Worm (Caenorhabditis elegans) whole organism, L2 larva: ENCODE data around the gene coq-2.

Experiments
- C34F6.9 ChIP-seq: fragments of 150-350 bp; optimal IDR thresholded peaks from 2 replicates; lab custom pipeline; 2014; ENCODE audit warnings: missing biosample characterization, missing genetic modification characterization
- F13H6.1 ChIP-seq: sonication (generic microtip); optimal IDR thresholded peaks from 2 replicates; lab custom pipeline; 2016; ENCODE audit warnings: missing genetic modification characterization, missing compliant biosample characterization
- R02D3.7 ChIP-seq: fragments of 150-350 bp; optimal IDR thresholded peaks from 2 replicates; lab custom pipeline; 2014; ENCODE audit warnings: missing biosample characterization, missing genetic modification characterization
- Y55F3AM.14 ChIP-seq: fragments of 200-800 bp; sonication (Bioruptor generic); optimal IDR thresholded peaks from 2 replicates; lab custom pipeline; 2018; ENCODE audit warnings: mild to moderate bottlenecking, missing genetic modification characterization, missing compliant biosample characterization
- ZK546.5 ChIP-seq: sonication (generic microtip); optimal IDR thresholded peaks from 2 replicates; lab custom pipeline; 2017; ENCODE audit warnings: missing biosample characterization, missing genetic modification characterization
- alr-1 ChIP-seq: fragments of 150-350 bp; optimal IDR thresholded peaks from 2 replicates; lab custom pipeline; 2014; ENCODE audit warnings: missing biosample characterization, missing genetic modification characterization
- aly-2 ChIP-seq: fragments of 150-350 bp; optimal IDR thresholded peaks from 2 replicates; lab custom pipeline; 2014; ENCODE audit warnings: missing biosample characterization, missing genetic modification characterization
- ama-1 ChIP-seq: fragments of 150-350 bp; optimal IDR thresholded peaks from 2 replicates; lab custom pipeline; 2018; ENCODE audit warnings: inconsistent platforms
- blmp-1 ChIP-seq: sonication (generic microtip); optimal IDR thresholded peaks from 2 replicates; lab custom pipeline; 2017; ENCODE audit warnings: missing genetic modification characterization, mild to moderate bottlenecking, missing compliant biosample characterization, antibody characterized with exemption, moderate library complexity; ENCODE audit not compliant: insufficient read depth
- ceh-16 ChIP-seq: fragments of 150-350 bp; optimal IDR thresholded peaks from 2 replicates; lab custom pipeline; 2014; ENCODE audit warnings: missing biosample characterization, missing genetic modification characterization
- ceh-82 ChIP-seq: fragments of 150-350 bp; optimal IDR thresholded peaks from 2 replicates; lab custom pipeline; 2014; ENCODE audit warnings: missing biosample characterization, missing genetic modification characterization
- crh-2 ChIP-seq: sonication (generic microtip); optimal IDR thresholded peaks from 2 replicates; lab custom pipeline; 2017; ENCODE audit warnings: missing biosample characterization, missing genetic modification characterization
- dmd-4 ChIP-seq: sonication (generic microtip); optimal IDR thresholded peaks from 2 replicates; lab custom pipeline; 2017; ENCODE audit warnings: missing biosample characterization, missing genetic modification characterization
- egl-27 ChIP-seq: sonication (generic microtip); optimal IDR thresholded peaks from 3 replicates; lab custom pipeline; 2017; ENCODE audit warnings: missing biosample characterization, missing genetic modification reagents, missing genetic modification characterization
- elt-1 ChIP-seq: fragments of 150-350 bp; optimal IDR thresholded peaks from 2 replicates; lab custom pipeline; 2014; ENCODE audit warnings: missing biosample characterization, missing genetic modification characterization
- elt-3 ChIP-seq: sonication (generic microtip); optimal IDR thresholded peaks from 2 replicates; lab custom pipeline; 2017; ENCODE audit warnings: missing biosample characterization, missing genetic modification characterization
- fos-1 ChIP-seq: fragments of 150-350 bp; optimal IDR thresholded peaks from 2 replicates; lab custom pipeline; 2014; ENCODE audit warnings: missing biosample characterization, missing genetic modification characterization
- gmeb-1 ChIP-seq: fragments of 150-350 bp; optimal IDR thresholded peaks from 2 replicates; lab custom pipeline; 2014; ENCODE audit warnings: missing biosample characterization, missing genetic modification characterization
- lin-11 ChIP-seq: fragments of 150-350 bp; sonication (generic microtip); optimal IDR thresholded peaks from 2 replicates; lab custom pipeline; 2014; ENCODE audit warnings: missing biosample characterization, missing genetic modification characterization, inconsistent platforms, mixed read lengths
- lin-13 ChIP-seq: fragments of 150-350 bp; optimal IDR thresholded peaks from 2 replicates; lab custom pipeline; 2014; ENCODE audit warnings: missing biosample characterization, missing genetic modification reagents, missing genetic modification characterization
- lin-39 ChIP-seq: fragments of 150-350 bp; optimal IDR thresholded peaks from 2 replicates; lab custom pipeline; 2014; ENCODE audit warnings: missing biosample characterization, missing genetic modification reagents, missing genetic modification characterization
- lsy-2 ChIP-seq, 2 experiments: fragments of 150-350 bp in 1 of 2; sonication (generic microtip) in 1 of 2; optimal IDR thresholded peaks; 2 replicates each; lab custom pipeline; 2014 to 2017; ENCODE audit warnings: missing biosample characterization in 2 of 2, missing genetic modification characterization in 2 of 2
- mab-5 ChIP-seq: fragments of 150-350 bp; optimal IDR thresholded peaks from 2 replicates; lab custom pipeline; 2014; ENCODE audit warnings: missing biosample characterization, missing genetic modification characterization
- mbf-1 ChIP-seq: sonication (generic microtip); optimal IDR thresholded peaks from 2 replicates; lab custom pipeline; 2017; ENCODE audit warnings: missing biosample characterization, missing genetic modification characterization
- mdl-1 ChIP-seq, 2 experiments: fragments of 150-350 bp in 1 of 2; sonication (generic microtip) in 1 of 2; optimal IDR thresholded peaks; 2 replicates each; lab custom pipeline; 2017; ENCODE audit warnings: missing biosample characterization in 2 of 2, missing genetic modification characterization in 2 of 2
- nhr-10 ChIP-seq: sonication (generic microtip); optimal IDR thresholded peaks from 2 replicates; lab custom pipeline; 2017; ENCODE audit warnings: missing biosample characterization, missing genetic modification characterization
- nhr-11 ChIP-seq: fragments of 150-350 bp; optimal IDR thresholded peaks from 2 replicates; lab custom pipeline; 2014; ENCODE audit warnings: missing biosample characterization, missing genetic modification characterization
- nhr-12 ChIP-seq: fragments of 150-350 bp; optimal IDR thresholded peaks from 2 replicates; lab custom pipeline; 2014; ENCODE audit warnings: missing biosample characterization, missing genetic modification characterization
- nhr-129 ChIP-seq: fragments of 150-350 bp; optimal IDR thresholded peaks from 2 replicates; lab custom pipeline; 2014; ENCODE audit warnings: missing biosample characterization, missing genetic modification characterization
- nhr-21 ChIP-seq: fragments of 150-350 bp; optimal IDR thresholded peaks from 2 replicates; lab custom pipeline; 2014; ENCODE audit warnings: missing biosample characterization, missing genetic modification characterization
- nhr-23 ChIP-seq: fragments of 150-350 bp; optimal IDR thresholded peaks from 2 replicates; lab custom pipeline; 2014; ENCODE audit warnings: missing biosample characterization, missing genetic modification reagents, missing genetic modification characterization
- nhr-237 ChIP-seq: fragments of 150-350 bp; optimal IDR thresholded peaks from 2 replicates; lab custom pipeline; 2014; ENCODE audit warnings: missing biosample characterization, missing genetic modification characterization
- nhr-25 ChIP-seq: fragments of 150-350 bp; sonication (generic microtip); optimal IDR thresholded peaks from 3 replicates; lab custom pipeline; 2014; ENCODE audit warnings: missing biosample characterization, missing genetic modification characterization
- nhr-6 ChIP-seq: fragments of 150-350 bp; optimal IDR thresholded peaks from 2 replicates; lab custom pipeline; 2014; ENCODE audit warnings: missing biosample characterization, missing genetic modification characterization
- nhr-77 ChIP-seq: fragments of 150-350 bp; optimal IDR thresholded peaks from 2 replicates; lab custom pipeline; 2014; ENCODE audit warnings: missing biosample characterization, missing genetic modification characterization
- peb-1 ChIP-seq: fragments of 150-350 bp; optimal IDR thresholded peaks from 2 replicates; lab custom pipeline; 2014; ENCODE audit warnings: missing biosample characterization, missing genetic modification characterization
- sem-4 ChIP-seq: fragments of 150-350 bp; optimal IDR thresholded peaks from 2 replicates; lab custom pipeline; 2014; ENCODE audit warnings: missing biosample characterization, missing genetic modification reagents, missing genetic modification characterization
- skn-1 ChIP-seq: sonication (generic microtip); optimal IDR thresholded peaks from 2 replicates; lab custom pipeline; 2017; ENCODE audit warnings: missing biosample characterization, missing genetic modification characterization
- sma-3 ChIP-seq: sonication (generic microtip); optimal IDR thresholded peaks from 2 replicates; lab custom pipeline; 2016; ENCODE audit warnings: missing genetic modification reagents, missing genetic modification characterization, missing compliant biosample characterization
- sma-9 ChIP-seq, 2 experiments: fragments of 150-350 bp in 1 of 2; sonication (generic microtip) in 1 of 2; optimal IDR thresholded peaks; 2 replicates each; lab custom pipeline; 2014 to 2016; ENCODE audit warnings: missing genetic modification characterization in 2 of 2, mild to moderate bottlenecking in 1 of 2, missing biosample characterization in 1 of 2, missing compliant biosample characterization in 1 of 2, missing genetic modification reagents in 1 of 2, moderate library complexity in 1 of 2
- snpc-4 ChIP-seq: fragments of 150-350 bp; optimal IDR thresholded peaks from 2 replicates; lab custom pipeline; 2014; ENCODE audit warnings: missing biosample characterization, missing genetic modification characterization
- unc-39 ChIP-seq: fragments of 150-350 bp; optimal IDR thresholded peaks from 2 replicates; lab custom pipeline; 2014; ENCODE audit warnings: missing biosample characterization, missing genetic modification characterization
- unc-55 ChIP-seq: fragments of 150-350 bp; sonication (generic microtip); optimal IDR thresholded peaks from 3 replicates; lab custom pipeline; 2014; ENCODE audit warnings: missing biosample characterization, missing genetic modification reagents, missing genetic modification characterization
- unc-62 ChIP-seq: fragments of 150-350 bp; optimal IDR thresholded peaks from 2 replicates; lab custom pipeline; 2014; ENCODE audit warnings: missing biosample characterization, missing genetic modification reagents, missing genetic modification characterization
- zag-1 ChIP-seq: fragments of 150-350 bp; optimal IDR thresholded peaks from 2 replicates; lab custom pipeline; 2014; ENCODE audit warnings: missing biosample characterization, missing genetic modification characterization
- ztf-1 ChIP-seq: fragments of 200-800 bp; sonication (Bioruptor generic); conservative IDR thresholded peaks from 2 replicates; pipeline ENCODE4 v1.3.6; 2022; ENCODE audit warnings: missing genetic modification characterization, missing compliant biosample characterization
- ztf-11 ChIP-seq: sonication (generic microtip); optimal IDR thresholded peaks from 2 replicates; lab custom pipeline; 2017; ENCODE audit warnings: missing biosample characterization, missing genetic modification characterization
- ztf-4 ChIP-seq: fragments of 150-350 bp; optimal IDR thresholded peaks from 2 replicates; lab custom pipeline; 2014; ENCODE audit warnings: missing biosample characterization, missing genetic modification characterization

The coq-2 gene

ce11 chrIII:6935269-6936017 is at the start of gene coq-2, which contains the start of gene F57B9.8:
Gene coq-2 (plus strand): TSS chrIII:6935967.
Gene F57B9.8 (minus strand): TSS chrIII:6935319.
- TF ChIP-seq C34F6.9 (tag; lab: Kevin White, UChicago) (peak; percentile 2), nhr-6 (tag; lab: Kevin White, UChicago) (no peak)

ce11 chrIII:6887574-6887973 is 48.2 kb upstream of the coq-2 start:
- no peak for TF ChIP-seq blmp-1 (tag; lab: Kevin White, UChicago)
- peak; percentile 38 for TF ChIP-seq fos-1 (tag; lab: Kevin White, UChicago)
- peak; percentile 61 for TF ChIP-seq gmeb-1 (tag; lab: Kevin White, UChicago)
- TF ChIP-seq ama-1 (lab: Kevin White, UChicago), result no peak
- TF ChIP-seq snpc-4 (tag; lab: Kevin White, UChicago), result no peak
- TF ChIP-seq zag-1 (tag; lab: Kevin White, UChicago), result peak; percentile 7
- no peak for TF ChIP-seq nhr-10 (tag; lab: Kevin White, UChicago)
- peak; percentile 73 for TF ChIP-seq unc-55 (GFP tag; lab: Kevin White, UChicago)
- TF ChIP-seq ztf-11 (tag; lab: Kevin White, UChicago), result no peak
- peak; percentile 42 for TF ChIP-seq F13H6.1 (tag; lab: Kevin White, UChicago)
- TF ChIP-seq lsy-2 (tag; optimal IDR thresholded peaks at IDR 0.05; lab: Kevin White, UChicago), result peak; percentile 56 to 74
- TF ChIP-seq sem-4, result no peak
- TF ChIP-seq alr-1 (tag; lab: Kevin White, UChicago), result no peak
- TF ChIP-seq sma-3 (GFP tag; lab: Kevin White, UChicago), result no peak
- TF ChIP-seq R02D3.7 (tag; lab: Kevin White, UChicago), result no peak
- no peak for TF ChIP-seq lin-39 (tag; lab: Kevin White, UChicago)
- TF ChIP-seq dmd-4 (tag; lab: Kevin White, UChicago), result no peak
- TF ChIP-seq egl-27 (tag; lab: Kevin White, UChicago), result peak; percentile 37
- no peak for TF ChIP-seq mbf-1 (tag; lab: Kevin White, UChicago)
- no peak for TF ChIP-seq elt-3 (tag; lab: Kevin White, UChicago)
- no peak for TF ChIP-seq ceh-16
- TF ChIP-seq unc-39, result no peak
- TF ChIP-seq nhr-237 (tag; lab: Kevin White, UChicago), result no peak
- TF ChIP-seq nhr-77 (tag; lab: Kevin White, UChicago), result no peak
- TF ChIP-seq Y55F3AM.14, result no peak
- no peak for TF ChIP-seq nhr-12 (tag; lab: Kevin White, UChicago)
- no peak for TF ChIP-seq peb-1 (tag; lab: Kevin White, UChicago)
- TF ChIP-seq ceh-82, result no peak
- TF ChIP-seq elt-1 (tag; lab: Kevin White, UChicago), result no peak
- TF ChIP-seq skn-1 (tag; lab: Kevin White, UChicago), result no peak
- TF ChIP-seq mdl-1 (tag; optimal IDR thresholded peaks at IDR 0.05; lab: Kevin White, UChicago), result peak in 1 of 2 experiments; percentile 48
- TF ChIP-seq nhr-129 (tag; lab: Kevin White, UChicago), result peak; percentile 93
- peak; percentile 50 for TF ChIP-seq lin-11 (tag; lab: Kevin White, UChicago)
- no peak for TF ChIP-seq nhr-23
- peak; percentile 40 for TF ChIP-seq ztf-4 (tag; lab: Kevin White, UChicago)
- TF ChIP-seq nhr-25, result no peak
- peak; percentile 2 for TF ChIP-seq nhr-21
- peak; percentile 19 for TF ChIP-seq nhr-11 (tag; lab: Kevin White, UChicago)
- TF ChIP-seq aly-2 (tag; lab: Kevin White, UChicago), result no peak
- TF ChIP-seq nhr-6 (tag; lab: Kevin White, UChicago), result no peak
- peak; percentile 76 for TF ChIP-seq sma-9 (GFP tag; optimal IDR thresholded peaks at IDR 0.05; lab: Kevin White, UChicago)
- no peak for TF ChIP-seq sma-9 (tag; optimal IDR thresholded peaks at IDR 0.05; lab: Kevin White, UChicago)
- peak; percentile 65 for TF ChIP-seq C34F6.9 (tag; lab: Kevin White, UChicago)
- TF ChIP-seq ZK546.5 (tag; lab: Kevin White, UChicago), result no peak
- no peak for TF ChIP-seq unc-62
- no peak for TF ChIP-seq ztf-1
- TF ChIP-seq mab-5 (tag; lab: Kevin White, UChicago), result no peak
- TF ChIP-seq crh-2, result peak; percentile 68
- TF ChIP-seq lin-13 (GFP tag; lab: Kevin White, UChicago), result peak; percentile 52
- TF ChIP-seq, all 48 proteins: peak for 17
